Worm (Caenorhabditis elegans): ENCODE measurements around the gene C30A5.10.

C30A5.10 gene

DNA sequence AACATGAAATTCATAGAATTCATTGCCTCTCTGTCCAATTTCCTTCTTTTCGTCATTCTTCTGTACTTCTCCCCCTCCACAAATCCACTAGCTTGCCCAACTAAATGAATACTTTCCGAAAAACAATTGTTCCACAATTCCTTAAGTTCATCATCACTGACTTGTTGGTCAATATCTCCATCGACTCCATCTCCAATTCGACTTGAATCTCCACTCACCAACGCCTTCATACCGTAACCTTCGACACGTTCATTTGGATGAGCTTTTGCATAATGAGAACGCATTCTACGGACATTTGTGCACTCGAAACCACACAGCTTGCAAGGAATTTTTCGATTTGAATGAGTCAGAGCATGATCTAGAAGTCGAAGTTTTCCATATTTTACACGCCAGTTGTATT, 31.3 kb upstream of the C30A5.10 start:
- TF ChIP-seq F57C9.4 (tag; optimal IDR thresholded peaks at IDR 0.05) (no peak), aptf-2 (GFP tag; conservative IDR thresholded peaks at IDR 0.05) (no peak), lin-40 (tag; optimal IDR thresholded peaks at IDR 0.05) (no peak), ztf-25 (GFP tag; IDR thresholded peaks at IDR 0.05) (no peak), efl-1 (GFP tag; optimal IDR thresholded peaks at IDR 0.05) (no peak), nfya-2 (GFP tag; IDR thresholded peaks at IDR 0.05) (no peak), pbrm-1 (GFP tag; IDR thresholded peaks at IDR 0.05) (no peak)

DNA sequence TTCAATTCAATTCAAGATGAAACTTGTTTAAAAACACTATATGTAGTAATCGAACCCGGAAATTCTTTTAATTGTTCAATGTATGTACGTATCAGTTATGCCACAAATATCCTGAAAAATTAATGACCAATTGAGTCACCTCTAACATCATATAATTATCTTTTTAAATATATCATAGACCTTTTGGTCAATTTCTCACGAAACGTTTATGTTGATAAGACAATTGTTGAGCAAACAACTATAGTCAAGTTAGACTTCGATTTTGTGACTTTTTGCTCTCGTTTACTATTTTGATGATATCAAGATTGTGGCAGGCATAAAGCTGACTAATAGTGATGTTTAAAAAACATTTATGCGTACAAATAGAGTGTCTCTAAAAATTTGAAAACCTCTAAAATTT, 30.6 kb upstream of the C30A5.10 start:
- TF ChIP-seq nhr-80 (tag; optimal IDR thresholded peaks at IDR 0.05) (peak; percentile 28), mel-28 (tag; optimal IDR thresholded peaks at IDR 0.05; ENCODE audit: borderline replicate concordance) (no peak)

DNA sequence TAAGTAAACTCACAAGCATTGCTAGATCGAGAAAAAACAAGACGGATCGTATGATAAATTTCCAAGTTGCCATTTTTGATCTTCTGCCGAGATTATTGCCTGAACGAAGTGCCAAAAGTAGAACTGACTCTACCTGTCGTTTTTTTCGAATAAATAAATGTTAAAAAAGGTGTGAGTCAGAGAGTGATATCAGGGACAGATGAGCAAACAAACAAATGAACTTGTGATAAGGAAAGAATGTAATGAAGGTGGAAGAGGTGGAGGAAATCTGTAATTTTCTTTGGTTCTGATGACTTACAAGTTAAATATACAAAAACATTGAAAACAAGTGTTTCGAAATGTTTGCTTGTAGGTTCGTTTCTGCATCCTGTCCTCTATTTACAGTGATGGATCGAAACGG, 29.6 kb upstream of the C30A5.10 start, which contains the start of gene tsp-1:
Gene tsp-1 (minus strand): TSS at position 99 of the 400 bp plus-strand sequence.
- no peak for TF ChIP-seq fkh-3 (tag; optimal IDR thresholded peaks at IDR 0.05)
- TF ChIP-seq nhr-80 (tag; optimal IDR thresholded peaks at IDR 0.05), result no peak
- TF ChIP-seq chd-7 (tag; optimal IDR thresholded peaks at IDR 0.05), result no peak
- TF ChIP-seq dpff-1 (tag; optimal IDR thresholded peaks at IDR 0.05), result no peak
- no peak for TF ChIP-seq snpc-4 (GFP tag; optimal IDR thresholded peaks at IDR 0.05)
- no peak for TF ChIP-seq snpc-4 (tag; optimal IDR thresholded peaks at IDR 0.05)
- TF ChIP-seq madf-10 (tag; optimal IDR thresholded peaks at IDR 0.05), result no peak
- TF ChIP-seq lin-54 (GFP tag; optimal IDR thresholded peaks at IDR 0.05), result no peak
- no peak for TF ChIP-seq F10E7.11 (tag; optimal IDR thresholded peaks at IDR 0.05)
- no peak for TF ChIP-seq cebp-2 (GFP tag; IDR thresholded peaks at IDR 0.05)
- no peak for TF ChIP-seq hsf-1 (GFP tag; IDR thresholded peaks at IDR 0.05)
- TF ChIP-seq F37B4.10 (GFP tag; IDR thresholded peaks at IDR 0.05), result no peak
- no peak for TF ChIP-seq sdz-38 (tag; optimal IDR thresholded peaks at IDR 0.05)

DNA sequence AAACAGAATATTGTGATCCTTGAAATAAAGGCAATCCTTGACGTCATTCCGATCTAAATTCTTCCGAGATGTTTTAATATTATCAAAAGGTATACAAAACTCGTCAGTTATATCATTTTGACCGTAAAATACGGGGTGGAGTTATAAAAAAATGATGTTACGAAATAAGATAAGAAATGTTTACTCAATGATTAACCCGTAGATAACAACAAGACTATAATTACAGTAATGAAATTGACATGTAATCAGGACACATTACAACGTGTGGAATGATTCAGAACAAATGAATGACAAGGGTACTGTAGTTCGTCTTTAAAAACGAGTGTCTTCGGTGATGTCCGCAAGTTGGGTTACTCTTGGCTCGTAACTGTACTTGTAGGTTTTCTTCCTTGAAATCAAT, 28.2 kb upstream of the C30A5.10 start, which contains the start of gene tsp-2:
Gene tsp-2 (minus strand): TSS at position 109 of the 400 bp plus-strand sequence.
- no peak for TF ChIP-seq zim-3 (tag; optimal IDR thresholded peaks at IDR 0.05)
- peak; percentile 47 for TF ChIP-seq pha-4 (tag; optimal IDR thresholded peaks at IDR 0.05)
- TF ChIP-seq nhr-80 (tag; optimal IDR thresholded peaks at IDR 0.05), result peak; percentile 79
- peak; percentile 80 for TF ChIP-seq unc-62 (GFP tag; optimal IDR thresholded peaks at IDR 0.05)
- no peak for TF ChIP-seq snpc-4 (GFP tag; optimal IDR thresholded peaks at IDR 0.05)
- TF ChIP-seq snpc-4 (tag; optimal IDR thresholded peaks at IDR 0.05), result no peak
- TF ChIP-seq egl-18 (GFP tag; IDR thresholded peaks at IDR 0.05), result no peak
- TF ChIP-seq cebp-1 (GFP tag; IDR thresholded peaks at IDR 0.05), result peak; percentile 15; the same call in 1 of the 2 replicates
- peak; percentile 68 for TF ChIP-seq cebp-1 (tag; optimal IDR thresholded peaks at IDR 0.05)

DNA sequence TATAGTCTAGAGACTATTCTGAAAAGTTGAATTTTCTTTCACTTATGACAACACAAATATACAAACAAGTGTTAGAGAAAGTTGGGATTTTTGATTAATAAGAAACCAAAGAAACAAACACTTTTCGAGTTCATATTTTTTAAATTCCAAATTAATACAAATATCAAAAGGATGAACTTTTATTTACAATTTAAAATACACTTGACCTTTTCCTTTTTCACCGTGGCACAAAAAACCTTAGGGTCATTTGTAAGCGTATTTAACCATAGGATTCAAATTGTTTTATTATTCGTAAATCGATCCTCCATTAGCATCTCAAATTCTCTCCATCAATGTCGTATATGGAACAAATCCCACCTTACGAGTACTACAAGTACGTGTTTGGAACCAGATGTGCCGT, 26.2 kb upstream of the C30A5.10 start, which contains the start of gene C02F5.5:
Gene C02F5.5 (plus strand): TSS at position 301 of the 400 bp plus-strand sequence.
- TF ChIP-seq T26A5.8 (tag; optimal IDR thresholded peaks at IDR 0.05) (no peak), mes-4 (tag; optimal IDR thresholded peaks at IDR 0.05) (no peak), ceh-100 (GFP tag; IDR thresholded peaks at IDR 0.05) (no peak), nhr-90 (tag; optimal IDR thresholded peaks at IDR 0.05) (no peak), madf-10 (tag; optimal IDR thresholded peaks at IDR 0.05) (no peak), ztf-28 (GFP tag; IDR thresholded peaks at IDR 0.05) (no peak), egl-18 (GFP tag; IDR thresholded peaks at IDR 0.05) (no peak), egrh-3 (GFP tag; IDR thresholded peaks at IDR 0.05) (no peak), lin-40 (tag; optimal IDR thresholded peaks at IDR 0.05) (no peak), tlf-1 (GFP tag; optimal IDR thresholded peaks at IDR 0.05) (no peak), hrde-1 (tag; optimal IDR thresholded peaks at IDR 0.05; ENCODE audit: borderline replicate concordance) (no peak), ets-4 (GFP tag; optimal IDR thresholded peaks at IDR 0.05) (no peak), hmg-1.2 (GFP tag; IDR thresholded peaks at IDR 0.05) (no peak), Y67H2A.10 (GFP tag; conservative IDR thresholded peaks at IDR 0.05) (no peak)

All from whole organism, young adult.